Worm (Caenorhabditis elegans): ENCODE measurements around the gene C07A9.9.

DNA sequence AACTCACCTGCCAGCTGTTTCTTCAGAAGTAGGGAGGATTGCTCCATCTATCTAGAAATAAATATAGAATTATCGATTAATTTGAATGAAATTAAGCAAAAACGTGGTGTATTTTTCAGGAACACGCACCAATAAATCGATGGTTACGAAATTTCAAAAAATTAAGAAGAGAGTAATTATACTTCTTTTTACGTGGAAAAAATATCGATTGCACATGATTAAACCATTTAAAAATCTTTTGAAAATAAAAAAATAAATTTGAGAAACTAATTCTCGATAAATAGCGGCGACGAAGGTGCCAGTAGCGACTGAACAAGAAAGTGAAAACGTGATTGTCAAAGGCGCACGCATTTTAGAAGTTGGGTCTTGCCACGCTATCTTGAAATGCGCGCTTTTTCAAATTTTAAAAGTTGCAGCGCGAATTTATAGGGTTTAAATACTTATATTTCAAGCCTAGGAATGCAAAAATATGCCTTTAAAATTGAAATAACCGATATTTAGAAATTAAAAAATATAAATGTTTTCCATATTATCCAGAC lies 36.3 kb downstream of the C07A9.9 start, which contains the start of gene ubc-7:
- TF ChIP-seq W03F9.2 (tag; optimal IDR thresholded peaks at IDR 0.05) (peak; percentile 79), dao-5 (tag; optimal IDR thresholded peaks at IDR 0.05) (no peak), him-1 (tag; optimal IDR thresholded peaks at IDR 0.05) (no peak)

All from whole organism, L4/young adult.